Worm (Caenorhabditis elegans) whole organism, young adult: ENCODE data around the gene srbc-65.

Source experiments
- B0336.3 ChIP-seq: fragments of 200-800 bp; sonication (Bioruptor generic); IDR thresholded peaks from 2 replicates; pipeline ENCODE4 v1.3.6; 2022; ENCODE audit warnings: missing genetic modification characterization, missing compliant biosample characterization
- C17E4.6 ChIP-seq: fragments of 200-800 bp; sonication (Bioruptor generic); IDR thresholded peaks from 2 replicates; pipeline ENCODE4 v1.3.6; 2022; ENCODE audit warnings: missing genetic modification reagents, missing genetic modification characterization, missing compliant biosample characterization
- D2030.7 ChIP-seq: fragments of 200-800 bp; sonication (Bioruptor generic); IDR thresholded peaks from 2 replicates; pipeline ENCODE4 v1.3.6; 2022; ENCODE audit warnings: missing genetic modification reagents, missing genetic modification characterization, missing compliant biosample characterization
- F10E7.11 ChIP-seq: sonication (generic microtip); optimal IDR thresholded peaks from 2 replicates; lab custom pipeline; 2017; ENCODE audit warnings: mild to moderate bottlenecking, missing genetic modification characterization, moderate library complexity, missing compliant biosample characterization
- F49E8.2 ChIP-seq: sonication (generic microtip); optimal IDR thresholded peaks from 3 replicates; lab custom pipeline; 2017; ENCODE audit warnings: missing genetic modification characterization, mild to moderate bottlenecking, missing compliant biosample characterization, antibody characterized with exemption, moderate library complexity; ENCODE audit not compliant: insufficient read depth
- F57C9.4 ChIP-seq: sonication (generic microtip); optimal IDR thresholded peaks from 2 replicates; lab custom pipeline; 2017; ENCODE audit warnings: mild to moderate bottlenecking, missing genetic modification characterization, missing compliant biosample characterization
- K12H6.12 ChIP-seq: fragments of 200-800 bp; sonication (Bioruptor generic); optimal IDR thresholded peaks from 2 replicates; lab custom pipeline; 2018; ENCODE audit warnings: mild to moderate bottlenecking, missing genetic modification characterization, missing compliant biosample characterization
- Y79H2A.3 ChIP-seq: fragments of 200-800 bp; sonication (Bioruptor generic); conservative IDR thresholded peaks from 2 replicates; pipeline ENCODE4 v1.3.6; 2022; ENCODE audit warnings: missing genetic modification reagents, missing genetic modification characterization, missing compliant biosample characterization
- ZK185.1 ChIP-seq: sonication (generic microtip); optimal IDR thresholded peaks from 2 replicates; lab custom pipeline; 2016; ENCODE audit warnings: mild to moderate bottlenecking, missing genetic modification characterization, missing compliant biosample characterization; ENCODE audit not compliant: poor library complexity, severe bottlenecking
- akir-1 ChIP-seq: fragments of 200-800 bp; sonication (Bioruptor generic); optimal IDR thresholded peaks from 2 replicates; lab custom pipeline; 2018; ENCODE audit warnings: mild to moderate bottlenecking, missing genetic modification characterization, moderate library complexity, missing compliant biosample characterization
- aptf-2 ChIP-seq: fragments of 200-800 bp; sonication (Bioruptor generic); conservative IDR thresholded peaks from 2 replicates; pipeline ENCODE4 v1.3.6; 2022; ENCODE audit warnings: missing genetic modification reagents, missing genetic modification characterization, missing compliant biosample characterization
- athp-1 ChIP-seq: sonication (generic microtip); optimal IDR thresholded peaks from 2 replicates; lab custom pipeline; 2017; ENCODE audit warnings: mild to moderate bottlenecking, missing genetic modification characterization, missing compliant biosample characterization
- attf-5 ChIP-seq: fragments of 200-800 bp; sonication (Bioruptor generic); optimal IDR thresholded peaks from 2 replicates; lab custom pipeline; 2018; ENCODE audit warnings: mild to moderate bottlenecking, missing genetic modification characterization, missing compliant biosample characterization
- attf-6 ChIP-seq: fragments of 200-800 bp; sonication (Bioruptor generic); IDR thresholded peaks from 2 replicates; pipeline ENCODE4 v1.3.6; 2022; ENCODE audit warnings: missing genetic modification reagents, missing genetic modification characterization, missing compliant biosample characterization
- bed-1 ChIP-seq: fragments of 200-800 bp; sonication (Bioruptor generic); IDR thresholded peaks from 2 replicates; pipeline ENCODE4 v1.3.6; 2022; ENCODE audit warnings: missing genetic modification reagents, missing genetic modification characterization, missing compliant biosample characterization
- cebp-1 ChIP-seq, 2 experiments: fragments of 200-800 bp in 1 of 2; sonication (Bioruptor generic) in 1 of 2; sonication (generic microtip) in 1 of 2; IDR thresholded peaks in 1 of 2; optimal IDR thresholded peaks in 1 of 2; 2 replicates each; pipeline versions ENCODE4 v1.3.6 to Lab custom; 2017 to 2022; ENCODE audit warnings: missing compliant biosample characterization in 2 of 2, missing genetic modification characterization in 2 of 2, mild to moderate bottlenecking in 1 of 2, missing genetic modification reagents in 1 of 2, moderate library complexity in 1 of 2
- ceh-100 ChIP-seq: fragments of 200-800 bp; sonication (Bioruptor generic); IDR thresholded peaks from 2 replicates; pipeline ENCODE4 v1.3.6; 2022; ENCODE audit warnings: missing genetic modification reagents, missing genetic modification characterization, missing compliant biosample characterization
- ceh-27 ChIP-seq: fragments of 200-800 bp; sonication (Bioruptor generic); optimal IDR thresholded peaks from 2 replicates; lab custom pipeline; 2018; ENCODE audit warnings: mild to moderate bottlenecking, missing genetic modification characterization, moderate library complexity, missing compliant biosample characterization
- ceh-91 ChIP-seq: fragments of 200-800 bp; sonication (Bioruptor generic); IDR thresholded peaks from 2 replicates; pipeline ENCODE4 v1.3.6; 2022; ENCODE audit warnings: missing genetic modification reagents, missing genetic modification characterization, missing compliant biosample characterization
- dox-1 ChIP-seq: fragments of 200-800 bp; sonication (Bioruptor generic); IDR thresholded peaks from 2 replicates; pipeline ENCODE4 v1.3.6; 2022; ENCODE audit warnings: missing genetic modification reagents, missing genetic modification characterization, missing compliant biosample characterization
- efl-1 ChIP-seq: fragments of 150-350 bp; optimal IDR thresholded peaks from 2 replicates; lab custom pipeline; 2014; ENCODE audit warnings: missing biosample characterization, missing genetic modification reagents, missing genetic modification characterization
- egrh-3 ChIP-seq: fragments of 200-800 bp; sonication (Bioruptor generic); IDR thresholded peaks from 2 replicates; pipeline ENCODE4 v1.3.6; 2022; ENCODE audit warnings: missing genetic modification reagents, missing genetic modification characterization, missing compliant biosample characterization
- ets-4 ChIP-seq: fragments of 200-800 bp; sonication (Bioruptor generic); optimal IDR thresholded peaks from 2 replicates; lab custom pipeline; 2018; ENCODE audit warnings: mild to moderate bottlenecking, missing genetic modification characterization, missing compliant biosample characterization
- fkh-3 ChIP-seq: sonication (generic microtip); optimal IDR thresholded peaks from 2 replicates; lab custom pipeline; 2016; ENCODE audit warnings: mild to moderate bottlenecking, missing genetic modification characterization, missing compliant biosample characterization
- let-607 ChIP-seq, 2 experiments: fragments of 200-800 bp in 1 of 2; sonication (Bioruptor generic) in 1 of 2; sonication (generic microtip) in 1 of 2; optimal IDR thresholded peaks; 2 replicates each; lab custom pipeline; 2016 to 2018; ENCODE audit warnings: mild to moderate bottlenecking in 2 of 2, missing compliant biosample characterization in 2 of 2, missing genetic modification characterization in 2 of 2, moderate library complexity in 2 of 2, missing genotype in 1 of 2
- lin-26 ChIP-seq: fragments of 200-800 bp; sonication (Bioruptor generic); IDR thresholded peaks from 2 replicates; pipeline ENCODE4 v1.3.6; 2022; ENCODE audit warnings: missing genetic modification reagents, missing genetic modification characterization, missing compliant biosample characterization
- lin-54 ChIP-seq: fragments of 200-800 bp; sonication (Bioruptor generic); optimal IDR thresholded peaks from 2 replicates; lab custom pipeline; 2018; ENCODE audit warnings: mild to moderate bottlenecking, missing genetic modification characterization, missing compliant biosample characterization
- lsl-1 ChIP-seq: fragments of 200-800 bp; sonication (Bioruptor generic); optimal IDR thresholded peaks from 2 replicates; lab custom pipeline; 2018; ENCODE audit warnings: mild to moderate bottlenecking, missing genetic modification characterization, moderate library complexity, missing compliant biosample characterization
- madf-6 ChIP-seq: fragments of 200-800 bp; sonication (Bioruptor generic); IDR thresholded peaks from 2 replicates; pipeline ENCODE4 v1.3.6; 2022; ENCODE audit warnings: missing genetic modification reagents, missing genetic modification characterization, missing compliant biosample characterization
- madf-8 ChIP-seq: fragments of 200-800 bp; sonication (Bioruptor generic); conservative IDR thresholded peaks from 2 replicates; pipeline ENCODE4 v1.3.6; 2022; ENCODE audit warnings: missing genetic modification reagents, missing genetic modification characterization, missing compliant biosample characterization
- mxl-1 ChIP-seq: sonication (generic microtip); optimal IDR thresholded peaks from 2 replicates; lab custom pipeline; 2016; ENCODE audit warnings: missing genetic modification characterization, missing compliant biosample characterization
- nfya-2 ChIP-seq: fragments of 200-800 bp; sonication (Bioruptor generic); IDR thresholded peaks from 2 replicates; pipeline ENCODE4 v1.3.6; 2022; ENCODE audit warnings: missing genetic modification reagents, missing genetic modification characterization, missing compliant biosample characterization
- nfyb-1 ChIP-seq: fragments of 200-800 bp; sonication (Bioruptor generic); IDR thresholded peaks from 2 replicates; pipeline ENCODE4 v1.3.6; 2022; ENCODE audit warnings: missing genetic modification reagents, missing genetic modification characterization, missing compliant biosample characterization
- nhr-80 ChIP-seq: sonication (generic microtip); optimal IDR thresholded peaks from 2 replicates; lab custom pipeline; 2016; ENCODE audit warnings: missing genetic modification characterization, missing compliant biosample characterization
- rcor-1 ChIP-seq: fragments of 200-800 bp; sonication (Bioruptor generic); IDR thresholded peaks from 2 replicates; pipeline ENCODE4 v1.3.6; 2022; ENCODE audit warnings: missing genetic modification reagents, missing genetic modification characterization, missing compliant biosample characterization
- rec-8 ChIP-seq, 2 experiments: sonication (generic microtip); optimal IDR thresholded peaks; 2 replicates each; lab custom pipeline; 2016; ENCODE audit warnings: mild to moderate bottlenecking in 2 of 2, missing genetic modification characterization in 2 of 2, missing genetic modification reagents in 2 of 2, missing genotype in 2 of 2, missing biosample characterization in 1 of 2, missing compliant biosample characterization in 1 of 2, moderate library complexity in 1 of 2
- sea-2 ChIP-seq: fragments of 200-800 bp; sonication (Bioruptor generic); IDR thresholded peaks from 2 replicates; pipeline ENCODE4 v1.3.6; 2022; ENCODE audit warnings: missing genetic modification characterization, missing compliant biosample characterization
- tlf-1 ChIP-seq: fragments of 200-800 bp; sonication (Bioruptor generic); optimal IDR thresholded peaks from 2 replicates; lab custom pipeline; 2018; ENCODE audit warnings: mild to moderate bottlenecking, missing genetic modification characterization, missing compliant biosample characterization
- unc-130 ChIP-seq: sonication (generic microtip); optimal IDR thresholded peaks from 2 replicates; lab custom pipeline; 2016; ENCODE audit warnings: missing genetic modification reagents, missing genetic modification characterization, missing compliant biosample characterization
- xnd-1 ChIP-seq: sonication (generic microtip); optimal IDR thresholded peaks from 2 replicates; lab custom pipeline; 2016; ENCODE audit warnings: missing genotype, missing genetic modification reagents, missing genetic modification characterization, missing compliant biosample characterization
- zim-3 ChIP-seq: sonication (generic microtip); optimal IDR thresholded peaks from 2 replicates; lab custom pipeline; 2017; ENCODE audit warnings: mild to moderate bottlenecking, missing genetic modification characterization, moderate library complexity, missing compliant biosample characterization
- ztf-25 ChIP-seq: fragments of 200-800 bp; sonication (Bioruptor generic); IDR thresholded peaks from 2 replicates; pipeline ENCODE4 v1.3.6; 2022; ENCODE audit warnings: missing genetic modification reagents, missing genetic modification characterization, missing compliant biosample characterization
- ztf-26 ChIP-seq: sonication (generic microtip); optimal IDR thresholded peaks from 2 replicates; lab custom pipeline; 2017; ENCODE audit warnings: missing genetic modification characterization, missing compliant biosample characterization
- ztf-28 ChIP-seq: fragments of 200-800 bp; sonication (Bioruptor generic); IDR thresholded peaks from 2 replicates; pipeline ENCODE4 v1.3.6; 2022; ENCODE audit warnings: missing genetic modification reagents, missing genetic modification characterization, missing compliant biosample characterization
- ztf-6 ChIP-seq: fragments of 200-800 bp; sonication (Bioruptor generic); IDR thresholded peaks from 2 replicates; pipeline ENCODE4 v1.3.6; 2022; ENCODE audit warnings: missing genetic modification reagents, missing genetic modification characterization, missing compliant biosample characterization

The srbc-65 gene

ce11 chrV:16536701-16537100 lies 14.1 kb upstream of the srbc-65 start, which contains the start of gene Y32B12B.1:
Gene Y32B12B.1 (plus strand): TSS chrV:16537001.
- TF ChIP-seq rec-8 (tag; optimal IDR thresholded peaks at IDR 0.05; lab: Kevin White, UChicago) (no peak), xnd-1 (tag; lab: Kevin White, UChicago) (no peak), let-607 (tag; optimal IDR thresholded peaks at IDR 0.05; lab: Kevin White, UChicago) (no peak), fkh-3 (tag; lab: Kevin White, UChicago) (no peak), athp-1 (tag; lab: Kevin White, UChicago) (no peak), ets-4 (GFP tag; lab: Kevin White, UChicago) (no peak), lin-54 (no peak), F57C9.4 (no peak), ZK185.1 (no peak), C17E4.6 (no peak), nhr-80 (tag; lab: Kevin White, UChicago) (no peak), madf-6 (no peak), tlf-1 (GFP tag; lab: Kevin White, UChicago) (no peak), efl-1 (GFP tag; lab: Kevin White, UChicago) (no peak), bed-1 (GFP tag; lab: Robert Waterston, UW) (no peak), ceh-27 (GFP tag; lab: Kevin White, UChicago) (no peak)

- TF ChIP-seq dox-1 (GFP tag; lab: Robert Waterston, UW) (peak; percentile 93), D2030.7 (GFP tag; lab: Robert Waterston, UW) (peak; percentile 67; the same call in 1 of the 2 replicates), rcor-1 (GFP tag; lab: Robert Waterston, UW) (0 out of 2 replicates have a peak, but pooled peaks have one; percentile 15), F57C9.4 (no peak), K12H6.12 (tag; lab: Kevin White, UChicago) (peak; percentile 31), unc-130 (peak; percentile 26), nfya-2 (GFP tag; lab: Robert Waterston, UW) (no peak), ztf-6 (GFP tag; lab: Robert Waterston, UW) (0 out of 2 replicates have a peak, but pooled peaks have one; percentile 11), ceh-27 (GFP tag; lab: Kevin White, UChicago) (peak; percentile 8), F10E7.11 (tag; lab: Kevin White, UChicago) (no peak), egrh-3 (GFP tag; lab: Robert Waterston, UW) (no peak), madf-8 (GFP tag; lab: Robert Waterston, UW) (peak; percentile 40), akir-1 (GFP tag; lab: Kevin White, UChicago) (no peak), lin-26 (no peak), sea-2 (0 out of 2 replicates have a peak, but pooled peaks have one; percentile 32), B0336.3 (peak; percentile 63; the same call in 1 of the 2 replicates), attf-6 (GFP tag; lab: Robert Waterston, UW) (peak; percentile 56), nfyb-1 (GFP tag; lab: Robert Waterston, UW) (peak; percentile 74), aptf-2 (GFP tag; lab: Robert Waterston, UW) (0 out of 2 replicates have a peak, but pooled peaks have one; percentile 5), Y79H2A.3 (GFP tag; lab: Robert Waterston, UW) (peak; percentile 64; the same call in 1 of the 2 replicates), ceh-100 (GFP tag; lab: Robert Waterston, UW) (peak; percentile 54; the same call in 1 of the 2 replicates), F49E8.2 (tag; lab: Kevin White, UChicago) (peak; percentile 33), ztf-26 (tag; lab: Kevin White, UChicago) (no peak), mxl-1 (tag; lab: Kevin White, UChicago) (no peak), lsl-1 (GFP tag; lab: Kevin White, UChicago) (peak; percentile 82), ceh-91 (GFP tag; lab: Robert Waterston, UW) (peak; percentile 53), attf-5 (peak; percentile 50), cebp-1 (GFP tag; IDR thresholded peaks at IDR 0.05; lab: Robert Waterston, UW) (0 out of 2 replicates have a peak, but pooled peaks have one; percentile 32), cebp-1 (tag; optimal IDR thresholded peaks at IDR 0.05; lab: Kevin White, UChicago) (no peak), zim-3 (tag; lab: Kevin White, UChicago) (no peak), efl-1 (GFP tag; lab: Kevin White, UChicago) (peak; percentile 66), fkh-3 (tag; lab: Kevin White, UChicago) (no peak), ztf-28 (peak; percentile 41; the same call in 1 of the 2 replicates), ztf-25 (no peak)
Observed at ce11 chrV:16537908-16538446, 12.8 kb upstream of the srbc-65 start, which contains the start of gene Y32B12B.2. Gene Y32B12B.2 (plus strand): TSS chrV:16538396.
